Fruit fly (Drosophila melanogaster) whole organism, embryonic: ENCODE measurements around the gene CG34427.

ENCODE experiments used
- Ada2b ChIP-seq: fragments of 200-800 bp; sonication (Bioruptor generic); IDR thresholded peaks from 2 replicates; pipeline ENCODE4 v1.3.6; 2022; ENCODE audit warnings: missing biosample characterization, missing genetic modification characterization
- Blimp-1 ChIP-seq: fragments of 200-800 bp; sonication (Bioruptor generic); optimal IDR thresholded peaks from 3 replicates; lab custom pipeline; 2018; ENCODE audit warnings: missing biosample characterization, missing genetic modification characterization, mild to moderate bottlenecking, moderate library complexity, missing genetic modification reagents
- CG11247 ChIP-seq: fragments of 200-800 bp; sonication (Bioruptor generic); IDR thresholded peaks from 2 replicates; pipeline ENCODE4 v1.3.6; 2022; ENCODE audit warnings: missing biosample characterization, missing genetic modification characterization
- CG12391 ChIP-seq: fragments of 200-800 bp; sonication (Bioruptor generic); optimal IDR thresholded peaks from 3 replicates; lab custom pipeline; 2018; ENCODE audit warnings: missing biosample characterization, mild to moderate bottlenecking, missing genetic modification characterization, moderate library complexity
- CG12769 ChIP-seq: fragments of 200-800 bp; sonication (Bioruptor generic); optimal IDR thresholded peaks from 2 replicates; lab custom pipeline; 2019; ENCODE audit warnings: missing biosample characterization, mild to moderate bottlenecking, missing genetic modification characterization, moderate library complexity
- CG18011 ChIP-seq: fragments of 200-800 bp; sonication (Bioruptor generic); optimal IDR thresholded peaks from 2 replicates; lab custom pipeline; 2017; ENCODE audit warnings: missing biosample characterization, missing genetic modification characterization, mild to moderate bottlenecking, moderate library complexity, missing genotype
- CG30020 ChIP-seq: fragments of 200-800 bp; optimal IDR thresholded peaks from 2 replicates; lab custom pipeline; 2019; ENCODE audit warnings: missing biosample characterization, mild to moderate bottlenecking, missing genetic modification characterization, moderate library complexity
- CG30431 ChIP-seq: fragments of 200-800 bp; sonication (Bioruptor generic); optimal IDR thresholded peaks from 2 replicates; lab custom pipeline; 2017; ENCODE audit warnings: missing biosample characterization, missing genetic modification characterization
- CG31365 ChIP-seq: fragments of 200-800 bp; sonication (Bioruptor generic); optimal IDR thresholded peaks from 2 replicates; lab custom pipeline; 2018; ENCODE audit warnings: missing biosample characterization, mild to moderate bottlenecking, missing genetic modification characterization
- CG31388 ChIP-seq: fragments of 200-800 bp; sonication (Bioruptor generic); optimal IDR thresholded peaks from 2 replicates; lab custom pipeline; 2016; ENCODE audit warnings: missing biosample characterization, missing genetic modification characterization
- CG3726 ChIP-seq: fragments of 200-800 bp; sonication (Bioruptor generic); IDR thresholded peaks from 3 replicates; pipeline ENCODE4, ENCODE4 v1.3.6; 2022; ENCODE audit warnings: missing biosample characterization, missing genetic modification characterization
- CG3847 ChIP-seq: fragments of 200-800 bp; sonication (Bioruptor generic); IDR thresholded peaks from 2 replicates; pipeline ENCODE4 v1.3.6; 2022; ENCODE audit warnings: missing biosample characterization, missing genetic modification characterization
- CG4282 ChIP-seq: fragments of 200-800 bp; sonication (Bioruptor generic); optimal IDR thresholded peaks from 2 replicates; lab custom pipeline; 2016; ENCODE audit warnings: missing biosample characterization, missing genetic modification characterization
- CG6791 ChIP-seq: fragments of 200-800 bp; sonication (Bioruptor generic); IDR thresholded peaks from 3 replicates; pipeline ENCODE4 v1.3.6; 2022; ENCODE audit warnings: missing biosample characterization, missing genetic modification characterization; ENCODE audit not compliant: partially characterized antibody
- CG7357 ChIP-seq: fragments of 200-800 bp; sonication (Bioruptor generic); IDR thresholded peaks from 3 replicates; pipeline ENCODE4 v1.3.6; 2022; ENCODE audit warnings: missing biosample characterization, missing genetic modification characterization
- CG8089 ChIP-seq: fragments of 200-800 bp; sonication (Bioruptor generic); optimal IDR thresholded peaks from 3 replicates; lab custom pipeline; 2016; ENCODE audit warnings: missing biosample characterization, missing genetic modification characterization
- CG9609 ChIP-seq: fragments of 200-800 bp; sonication (Bioruptor generic); optimal IDR thresholded peaks from 3 replicates; lab custom pipeline; 2016; ENCODE audit warnings: missing biosample characterization, missing genetic modification characterization
- CHES-1-like ChIP-seq: fragments of 200-800 bp; sonication (Bioruptor generic); optimal IDR thresholded peaks from 2 replicates; lab custom pipeline; 2016; ENCODE audit warnings: missing biosample characterization, missing genetic modification characterization
- CTCF ChIP-seq: fragments of 200-800 bp; sonication (Bioruptor generic); optimal IDR thresholded peaks from 2 replicates; lab custom pipeline; 2017; ENCODE audit warnings: missing biosample characterization, mild to moderate bottlenecking, missing genetic modification characterization, moderate library complexity
- Chrac-16 ChIP-seq: fragments of 200-800 bp; sonication (Bioruptor generic); optimal IDR thresholded peaks from 3 replicates; lab custom pipeline; 2016; ENCODE audit warnings: missing biosample characterization, missing genetic modification characterization
- Dek ChIP-seq: fragments of 200-800 bp; sonication (Bioruptor generic); optimal IDR thresholded peaks from 3 replicates; lab custom pipeline; 2019; ENCODE audit warnings: missing biosample characterization, mild to moderate bottlenecking, missing genetic modification characterization, moderate library complexity
- Dfd ChIP-seq, 2 experiments: fragments of >200 bp; optimal IDR thresholded peaks; 2 replicates each; lab custom pipeline; 2017; ENCODE audit warnings: missing biosample characterization in 2 of 2, missing genetic modification characterization in 2 of 2
- Fer1 ChIP-seq: fragments of 200-800 bp; sonication (Bioruptor generic); optimal IDR thresholded peaks from 2 replicates; lab custom pipeline; 2017; ENCODE audit warnings: missing biosample characterization, mild to moderate bottlenecking, missing genetic modification characterization
- Hr3 ChIP-seq: fragments of 200-800 bp; sonication (Bioruptor generic); optimal IDR thresholded peaks from 3 replicates; lab custom pipeline; 2016; ENCODE audit warnings: missing biosample characterization, missing genetic modification characterization
- MTF-1 ChIP-seq: fragments of 200-800 bp; sonication (Bioruptor generic); optimal IDR thresholded peaks from 2 replicates; lab custom pipeline; 2018; ENCODE audit warnings: missing biosample characterization, mild to moderate bottlenecking, missing genetic modification characterization, borderline replicate concordance
- Mes4 ChIP-seq: fragments of 200-800 bp; sonication (Bioruptor generic); optimal IDR thresholded peaks from 2 replicates; lab custom pipeline; 2016; ENCODE audit warnings: missing biosample characterization, missing genetic modification characterization
- Mrtf ChIP-seq: fragments of 200-800 bp; sonication (Bioruptor generic); IDR thresholded peaks from 3 replicates; pipeline ENCODE4 v1.3.6; 2022; ENCODE audit warnings: missing biosample characterization, missing genetic modification characterization
- Myb ChIP-seq: fragments of 200-800 bp; sonication (Bioruptor generic); optimal IDR thresholded peaks from 2 replicates; lab custom pipeline; 2016; ENCODE audit warnings: missing biosample characterization, missing genetic modification characterization
- Opbp ChIP-seq: fragments of 200-800 bp; sonication (Bioruptor generic); IDR thresholded peaks from 3 replicates; pipeline ENCODE4 v1.3.6; 2022; ENCODE audit warnings: missing biosample characterization, missing genetic modification characterization; ENCODE audit not compliant: partially characterized antibody
- Optix ChIP-seq: fragments of 200-800 bp; sonication (Bioruptor generic); IDR thresholded peaks from 3 replicates; pipeline ENCODE4 v1.3.6; 2022; ENCODE audit warnings: missing biosample characterization, missing genetic modification characterization
- Scr ChIP-seq: fragments of 200-800 bp; sonication (Bioruptor generic); IDR thresholded peaks from 2 replicates; pipeline ENCODE4 v1.3.6; 2022; ENCODE audit warnings: missing biosample characterization, missing genetic modification characterization; ENCODE audit not compliant: partially characterized antibody
- Side ChIP-seq: fragments of 200-800 bp; sonication (Bioruptor generic); optimal IDR thresholded peaks from 2 replicates; lab custom pipeline; 2016; ENCODE audit warnings: missing biosample characterization, missing genetic modification characterization
- bigmax ChIP-seq: fragments of 200-800 bp; sonication (Bioruptor generic); optimal IDR thresholded peaks from 2 replicates; lab custom pipeline; 2018; ENCODE audit warnings: missing biosample characterization, mild to moderate bottlenecking, missing genetic modification characterization
- chm ChIP-seq: fragments of 200-800 bp; sonication (Bioruptor generic); IDR thresholded peaks from 2 replicates; pipeline ENCODE4 v1.3.6; 2022; ENCODE audit warnings: missing biosample characterization, missing genetic modification characterization
- croc ChIP-seq: fragments of 200-800 bp; sonication (Bioruptor generic); conservative IDR thresholded peaks from 3 replicates; pipeline ENCODE4 v1.3.6; 2022; ENCODE audit warnings: missing biosample characterization, missing genetic modification characterization
- danr ChIP-seq: fragments of 200-800 bp; sonication (Bioruptor generic); IDR thresholded peaks from 2 replicates; pipeline ENCODE4 v1.3.6; 2022; ENCODE audit warnings: missing biosample characterization, missing genetic modification characterization
- dmrt99B ChIP-seq: fragments of 200-800 bp; sonication (Bioruptor generic); optimal IDR thresholded peaks from 2 replicates; lab custom pipeline; 2018; ENCODE audit warnings: missing biosample characterization, mild to moderate bottlenecking, missing genetic modification characterization, moderate library complexity
- fd102C ChIP-seq: fragments of 200-800 bp; sonication (Bioruptor generic); optimal IDR thresholded peaks from 2 replicates; lab custom pipeline; 2018; ENCODE audit warnings: missing biosample characterization, mild to moderate bottlenecking, missing genetic modification characterization, moderate library complexity
- fd3F ChIP-seq: fragments of 200-800 bp; sonication (Bioruptor generic); optimal IDR thresholded peaks from 2 replicates; lab custom pipeline; 2018; ENCODE audit warnings: missing biosample characterization, mild to moderate bottlenecking, missing genetic modification characterization, moderate library complexity
- fru ChIP-seq: fragments of >200 bp; optimal IDR thresholded peaks from 2 replicates; lab custom pipeline; 2017
- hb ChIP-seq: fragments of 200-800 bp; sonication (Bioruptor generic); IDR thresholded peaks from 3 replicates; pipeline ENCODE4 v1.3.6; 2022; ENCODE audit warnings: missing biosample characterization, missing genetic modification characterization; ENCODE audit not compliant: partially characterized antibody
- kni ChIP-seq: fragments of 200-800 bp; sonication (Bioruptor generic); optimal IDR thresholded peaks from 3 replicates; lab custom pipeline; 2017; ENCODE audit warnings: mild to moderate bottlenecking, missing biosample characterization, missing genetic modification reagents, missing genetic modification characterization
- lbe ChIP-seq: fragments of 200-800 bp; sonication (Bioruptor generic); optimal IDR thresholded peaks from 2 replicates; lab custom pipeline; 2016; ENCODE audit warnings: missing biosample characterization, mild to moderate bottlenecking, missing genetic modification characterization
- mam ChIP-seq: fragments of 200-800 bp; sonication (Bioruptor generic); optimal IDR thresholded peaks from 3 replicates; lab custom pipeline; 2016; ENCODE audit warnings: missing biosample characterization, missing genetic modification characterization
- phol ChIP-seq: fragments of 200-800 bp; sonication (Bioruptor generic); optimal IDR thresholded peaks from 3 replicates; lab custom pipeline; 2018; ENCODE audit warnings: missing biosample characterization, mild to moderate bottlenecking, missing genetic modification characterization, moderate library complexity
- prd ChIP-seq, 3 experiments: fragments of >200 bp in 2 of 3; fragments of 200-800 bp in 1 of 3; sonication (Bioruptor generic) in 1 of 3; optimal IDR thresholded peaks in 2 of 3; IDR thresholded peaks in 1 of 3; 2 replicates in 2 of 3; 3 replicates in 1 of 3; pipeline versions ENCODE4 v1.3.6 to Lab custom; 2017 to 2022; ENCODE audit warnings: missing biosample characterization in 1 of 3, missing genetic modification characterization in 1 of 3
- stc ChIP-seq: fragments of 200-800 bp; sonication (Bioruptor generic); IDR thresholded peaks from 2 replicates; pipeline ENCODE4 v1.3.6; 2022; ENCODE audit warnings: missing biosample characterization, missing genetic modification characterization
- tx ChIP-seq: fragments of 200-800 bp; sonication (Bioruptor generic); optimal IDR thresholded peaks from 2 replicates; lab custom pipeline; 2016; ENCODE audit warnings: missing biosample characterization, missing genetic modification characterization
- unc-4 ChIP-seq: fragments of 200-800 bp; sonication (Bioruptor generic); IDR thresholded peaks from 2 replicates; pipeline ENCODE4 v1.3.6; 2022; ENCODE audit warnings: missing biosample characterization, missing genetic modification characterization; ENCODE audit not compliant: partially characterized antibody
- wor ChIP-seq: fragments of 200-800 bp; sonication (Bioruptor generic); IDR thresholded peaks from 2 replicates; pipeline ENCODE4 v1.3.6; 2022; ENCODE audit warnings: missing biosample characterization, missing genetic modification characterization

CG34427 gene

DNA sequence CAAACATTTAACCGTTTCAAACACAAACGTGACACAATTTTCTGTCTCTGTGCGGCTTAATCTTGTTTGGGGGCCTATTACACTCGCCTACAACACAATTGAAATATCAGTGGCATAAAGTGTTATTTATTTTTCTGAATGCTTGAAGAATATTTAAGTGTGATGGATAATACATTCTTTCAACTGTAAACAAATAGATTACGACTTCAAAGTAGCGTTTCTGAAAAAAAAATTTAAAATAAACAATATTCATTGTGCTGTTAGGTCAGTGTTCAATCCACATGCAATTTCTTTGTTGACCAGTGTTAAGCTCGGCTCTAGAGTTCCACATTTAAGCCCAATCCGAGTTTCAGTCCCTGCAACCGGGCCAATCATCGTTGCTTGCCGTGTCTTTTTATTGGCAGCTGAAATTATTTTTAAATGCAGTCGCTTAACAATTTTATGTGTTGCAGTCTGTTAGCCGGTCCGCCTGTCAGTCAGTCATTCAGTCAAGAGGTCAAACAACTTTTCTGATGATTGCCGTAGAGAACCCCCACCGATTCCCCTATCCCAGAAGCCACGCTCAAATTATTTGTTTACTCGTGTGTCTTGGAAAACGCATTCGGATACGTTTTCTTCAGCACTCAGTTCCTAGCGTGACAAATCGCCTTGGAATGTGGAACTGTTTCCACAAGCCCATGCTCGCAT is 31.4 kb upstream of the CG34427 start (continued):
- TF ChIP-seq CG7357 (GFP tag; lab: Robert Waterston, UW) = 0 out of 3 replicates have a peak, but pooled peaks have one; percentile 32
- TF ChIP-seq CG18011 (GFP tag; lab: Kevin White, UChicago) = peak; percentile 2
- TF ChIP-seq CG30431 (GFP tag; lab: Kevin White, UChicago) = peak; percentile 31
- TF ChIP-seq mam (GFP tag; lab: Kevin White, UChicago) = no peak
- 0 out of 2 replicates have a peak, but pooled peaks have one; percentile 39 for TF ChIP-seq danr (GFP tag; lab: Robert Waterston, UW)
- peak; percentile 71 for TF ChIP-seq CG12769 (tag; lab: Kevin White, UChicago)
- peak; percentile 66 for TF ChIP-seq Mes4
- TF ChIP-seq Opbp (GFP tag; lab: Robert Waterston, UW) = no peak
- no peak for TF ChIP-seq CHES-1-like (GFP tag; lab: Kevin White, UChicago)
- TF ChIP-seq CG3847 = peak; percentile 51
- TF ChIP-seq Dek = peak; percentile 27
- TF ChIP-seq wor = peak; percentile 60
- no peak for TF ChIP-seq unc-4 (GFP tag; lab: Robert Waterston, UW)
- no peak for TF ChIP-seq CG31365 (tag; lab: Kevin White, UChicago)
- 0 out of 2 replicates have a peak, but pooled peaks have one; percentile 24 for TF ChIP-seq chm (GFP tag; lab: Robert Waterston, UW)
- no peak for TF ChIP-seq CG30020 (tag; lab: Kevin White, UChicago)
- no peak for TF ChIP-seq CG4282
- TF ChIP-seq Mrtf (GFP tag; lab: Robert Waterston, UW) = peak; percentile 53; the same call in 2 of the 3 replicates
- peak; percentile 40 for TF ChIP-seq Hr3 (GFP tag; lab: Kevin White, UChicago)
- TF ChIP-seq Scr (GFP tag; lab: Robert Waterston, UW) = no peak
- TF ChIP-seq CG12391 (tag; lab: Kevin White, UChicago) = peak; percentile 85
- no peak for TF ChIP-seq bigmax
- TF ChIP-seq MTF-1 (GFP tag; lab: Kevin White, UChicago) = no peak
- TF ChIP-seq hb (GFP tag; lab: Robert Waterston, UW) = no peak
- TF ChIP-seq CG11247 = no peak
- TF ChIP-seq phol = peak; percentile 79
- TF ChIP-seq prd (optimal IDR thresholded peaks at IDR 0.05; lab: Kevin White, UChicago) = no peak
- TF ChIP-seq prd (GFP tag; IDR thresholded peaks at IDR 0.05; lab: Robert Waterston, UW) = peak; percentile 73
- peak; percentile 86 for TF ChIP-seq dmrt99B (tag; lab: Kevin White, UChicago)
- TF ChIP-seq Chrac-16 = peak; percentile 54
- TF ChIP-seq CG31388 = no peak
- TF ChIP-seq fd102C (GFP tag; lab: Kevin White, UChicago) = no peak
- TF ChIP-seq fd3F = peak; percentile 52
- peak; percentile 81 for TF ChIP-seq kni (GFP tag; lab: Kevin White, UChicago)
- no peak for TF ChIP-seq fru (lab: Kevin White, UChicago)
- peak; percentile 65 for TF ChIP-seq croc (GFP tag; lab: Robert Waterston, UW)
- no peak for TF ChIP-seq lbe
- TF ChIP-seq CTCF = no peak
- TF ChIP-seq Dfd (GFP tag; optimal IDR thresholded peaks at IDR 0.05; lab: Kevin White, UChicago) = no peak
- no peak for TF ChIP-seq CG6791
- peak; percentile 52 for TF ChIP-seq Side (GFP tag; lab: Kevin White, UChicago)
- peak; percentile 82 for TF ChIP-seq Blimp-1
- TF ChIP-seq CG8089 (GFP tag; lab: Kevin White, UChicago) = peak; percentile 59
- no peak for TF ChIP-seq Myb (GFP tag; lab: Kevin White, UChicago)
- TF ChIP-seq CG3726 (GFP tag; lab: Robert Waterston, UW) = no peak
- no peak for TF ChIP-seq tx (GFP tag; lab: Kevin White, UChicago)
- peak; percentile 22 for TF ChIP-seq CG9609 (GFP tag; lab: Kevin White, UChicago)
- TF ChIP-seq Ada2b (GFP tag; lab: Robert Waterston, UW) = peak; percentile 66
- TF ChIP-seq stc = peak; percentile 76
- TF ChIP-seq Fer1 (GFP tag; lab: Kevin White, UChicago) = no peak
- no peak; the same call in 2 of the 3 replicates for TF ChIP-seq Optix (GFP tag; lab: Robert Waterston, UW)
